Worm (Caenorhabditis elegans): Measurements from ENCODE around the gene Y45G5AM.7.

Gene Y45G5AM.7

ce11 chrV:4182546-4182945 lies 12.5 kb upstream of the Y45G5AM.7 start:
- no peak for TF ChIP-seq unc-62 (GFP tag; optimal IDR thresholded peaks at IDR 0.05)

ce11 chrV:4181727-4182126 lies 11.7 kb upstream of the Y45G5AM.7 start:
- no peak for TF ChIP-seq unc-62 (GFP tag; optimal IDR thresholded peaks at IDR 0.05)

ce11 chrV:4181272-4181671 lies 11.2 kb upstream of the Y45G5AM.7 start:
- no peak for TF ChIP-seq unc-62 (GFP tag; optimal IDR thresholded peaks at IDR 0.05)

ce11 chrV:4175624-4176023 lies 5.6 kb upstream of the Y45G5AM.7 start, which contains the start of the genes coh-4 and pid-5:
Gene coh-4 (minus strand): TSS chrV:4175640.
Gene pid-5 (plus strand): TSS chrV:4175882.
- no peak for TF ChIP-seq unc-62 (GFP tag; optimal IDR thresholded peaks at IDR 0.05)

- no peak for TF ChIP-seq unc-62 (GFP tag; optimal IDR thresholded peaks at IDR 0.05)
Measured at ce11 chrV:4169658-4170057, 380 bp downstream of the Y45G5AM.7 start.

ce11 chrV:4168045-4168444 lies 2.0 kb downstream of the Y45G5AM.7 start:
- no peak for TF ChIP-seq unc-62 (GFP tag; optimal IDR thresholded peaks at IDR 0.05)

- TF ChIP-seq unc-62 (GFP tag; optimal IDR thresholded peaks at IDR 0.05): no peak
Measured at ce11 chrV:4164504-4164959, 5.5 kb downstream of the Y45G5AM.7 start, which contains the start of gene Y45G5AM.3. Gene Y45G5AM.3 (plus strand): TSS chrV:4164554.

ce11 chrV:4162922-4163321 lies 7.1 kb downstream of the Y45G5AM.7 start, which contains the start of gene Y45G5AM.4:
Gene Y45G5AM.4 (plus strand): TSS chrV:4163222.
- TF ChIP-seq unc-62 (GFP tag; optimal IDR thresholded peaks at IDR 0.05): no peak

- no peak for TF ChIP-seq unc-62 (GFP tag; optimal IDR thresholded peaks at IDR 0.05)
Measured at ce11 chrV:4160086-4160485, 10.0 kb downstream of the Y45G5AM.7 start, which contains the start of gene Y45G5AM.5. Gene Y45G5AM.5 (plus strand): TSS chrV:4160386.

ce11 chrV:4157291-4157690 lies 12.7 kb downstream of the Y45G5AM.7 start:
- no peak for TF ChIP-seq unc-62 (GFP tag; optimal IDR thresholded peaks at IDR 0.05)

- no peak for TF ChIP-seq unc-62 (GFP tag; optimal IDR thresholded peaks at IDR 0.05)
Measured at ce11 chrV:4152200-4152599, 17.8 kb downstream of the Y45G5AM.7 start, which contains the start of gene Y45G5AM.6. Gene Y45G5AM.6 (minus strand): TSS chrV:4152300.

ce11 chrV:4151400-4151799 lies 18.6 kb downstream of the Y45G5AM.7 start:
- TF ChIP-seq unc-62 (GFP tag; optimal IDR thresholded peaks at IDR 0.05): no peak

ce11 chrV:4144205-4144604 lies 25.8 kb downstream of the Y45G5AM.7 start, which contains the start of gene Y45G5AL.1:
Gene Y45G5AL.1 (plus strand): TSS chrV:4144505.
- no peak for TF ChIP-seq unc-62 (GFP tag; optimal IDR thresholded peaks at IDR 0.05)

- TF ChIP-seq unc-62 (GFP tag; optimal IDR thresholded peaks at IDR 0.05): no peak
Measured at ce11 chrV:4143034-4143433, 27.0 kb downstream of the Y45G5AM.7 start.

- TF ChIP-seq unc-62 (GFP tag; optimal IDR thresholded peaks at IDR 0.05): no peak
Measured at ce11 chrV:4138688-4139087, 31.4 kb downstream of the Y45G5AM.7 start, which contains the start of gene lgc-29. Gene lgc-29 (plus strand): TSS chrV:4138988.

- no peak for TF ChIP-seq unc-62 (GFP tag; optimal IDR thresholded peaks at IDR 0.05)
Measured at ce11 chrV:4134728-4135127, 35.3 kb downstream of the Y45G5AM.7 start, which contains the start of gene lgc-1. Gene lgc-1 (plus strand): TSS chrV:4135028.

ce11 chrV:4131471-4131939 lies 38.5 kb downstream of the Y45G5AM.7 start, which contains the start of gene nhr-57:
Gene nhr-57 (plus strand): TSS chrV:4131889.
- TF ChIP-seq unc-62 (GFP tag; optimal IDR thresholded peaks at IDR 0.05): no peak

All from whole organism, dauer.